Worm (Caenorhabditis elegans): Measurements from ENCODE around the gene W02B3.3.
"Not testable (repeated sequence)": the region's sequence is repeated elsewhere in the genome, so short reads cannot be mapped to it uniquely, and the experiment has no call there.

DNA sequence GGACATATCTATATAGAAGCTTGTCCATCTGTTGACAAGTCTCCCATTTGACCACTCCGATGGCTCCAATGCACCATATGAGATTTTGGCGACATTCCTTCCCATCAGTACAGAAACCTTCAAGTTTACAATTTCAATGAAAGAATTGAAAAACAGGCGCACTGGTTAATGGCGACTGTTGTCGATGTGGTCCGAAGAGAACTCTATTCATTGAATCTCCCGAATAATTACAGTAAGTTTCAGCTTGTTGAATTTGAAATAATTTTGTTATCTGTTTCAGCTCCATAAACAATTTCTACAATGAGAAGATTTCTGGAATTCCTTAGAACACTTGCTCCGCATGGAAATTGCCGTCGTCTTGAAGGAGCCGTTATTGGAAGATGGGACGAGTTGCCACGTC, 20.6 kb upstream of the W02B3.3 start, which contains the start of gene elf-1:
- not testable (repeated sequence) for TF ChIP-seq ceh-82 (tag; optimal IDR thresholded peaks at IDR 0.05); snpc-4 (tag; optimal IDR thresholded peaks at IDR 0.05); fos-1 (tag; optimal IDR thresholded peaks at IDR 0.05); mep-1 (tag; optimal IDR thresholded peaks at IDR 0.05); nhr-77 (tag; optimal IDR thresholded peaks at IDR 0.05); aha-1 (tag); nhr-11 (tag; optimal IDR thresholded peaks at IDR 0.05)
